Fruit fly (Drosophila melanogaster) Kc167 (cell line): ENCODE data around the gene Fdx1.

Experiments
- Myc ChIP-seq: fragments of >200 bp; optimal IDR thresholded peaks from 2 replicates; lab custom pipeline; 2017; ENCODE audit warnings: missing external identifiers
- Sin3A ChIP-seq: fragments of >200 bp; optimal IDR thresholded peaks from 2 replicates; lab custom pipeline; 2018; ENCODE audit warnings: missing external identifiers
- h ChIP-seq: fragments of >200 bp; optimal IDR thresholded peaks from 3 replicates; lab custom pipeline; 2018; ENCODE audit warnings: missing external identifiers
- insv ChIP-seq: fragments of >200 bp; optimal IDR thresholded peaks from 3 replicates; lab custom pipeline; 2018; ENCODE audit warnings: missing external identifiers
- psq ChIP-seq: fragments of >200 bp; optimal IDR thresholded peaks from 2 replicates; lab custom pipeline; 2017; ENCODE audit warnings: missing external identifiers
- ttk ChIP-seq: sonication (Bioruptor generic); optimal IDR thresholded peaks from 2 replicates; lab custom pipeline; 2017; ENCODE audit warnings: missing external identifiers

Gene Fdx1

dm6 chr3L:9400697-9401353 is 29.8 kb upstream of the Fdx1 start:
- TF ChIP-seq Myc (lab: Kevin White, UChicago) (no peak), h (lab: Kevin White, UChicago) (no peak)

dm6 chr3L:9399855-9400254 is 28.8 kb upstream of the Fdx1 start:
- TF ChIP-seq h (lab: Kevin White, UChicago) (no peak), Myc (lab: Kevin White, UChicago) (no peak), ttk (lab: Kevin White, UChicago) (no peak), Sin3A (lab: Kevin White, UChicago) (no peak), psq (lab: Kevin White, UChicago) (no peak), insv (lab: Kevin White, UChicago) (no peak)

dm6 chr3L:9399013-9399750 is 28.1 kb upstream of the Fdx1 start, which contains the start of gene CG4080:
Gene CG4080 (minus strand): TSS chr3L:9399227.
- TF ChIP-seq ttk (lab: Kevin White, UChicago) (no peak), h (lab: Kevin White, UChicago) (no peak), Sin3A (lab: Kevin White, UChicago) (no peak), Myc (lab: Kevin White, UChicago) (no peak), insv (lab: Kevin White, UChicago) (no peak), psq (lab: Kevin White, UChicago) (no peak)

dm6 chr3L:9398435-9398981 is 27.5 kb upstream of the Fdx1 start:
- TF ChIP-seq psq (lab: Kevin White, UChicago): no peak
- TF ChIP-seq insv (lab: Kevin White, UChicago): no peak
- TF ChIP-seq h (lab: Kevin White, UChicago): no peak

dm6 chr3L:9398028-9398427 is 27.0 kb upstream of the Fdx1 start:
- no peak for TF ChIP-seq Myc (lab: Kevin White, UChicago)
- no peak for TF ChIP-seq insv (lab: Kevin White, UChicago)
- no peak for TF ChIP-seq psq (lab: Kevin White, UChicago)
- no peak for TF ChIP-seq h (lab: Kevin White, UChicago)
- no peak for TF ChIP-seq ttk (lab: Kevin White, UChicago)
- TF ChIP-seq Sin3A (lab: Kevin White, UChicago): no peak

- TF ChIP-seq psq (lab: Kevin White, UChicago) (no peak), Myc (lab: Kevin White, UChicago) (no peak), insv (lab: Kevin White, UChicago) (no peak), h (lab: Kevin White, UChicago) (no peak), Sin3A (lab: Kevin White, UChicago) (no peak), ttk (lab: Kevin White, UChicago) (no peak)
Observed at dm6 chr3L:9397156-9397555, 26.1 kb upstream of the Fdx1 start.

dm6 chr3L:9396704-9397103 is 25.7 kb upstream of the Fdx1 start:
- no peak for TF ChIP-seq psq (lab: Kevin White, UChicago)
- TF ChIP-seq Myc (lab: Kevin White, UChicago): no peak
- no peak for TF ChIP-seq Sin3A (lab: Kevin White, UChicago)
- no peak for TF ChIP-seq ttk (lab: Kevin White, UChicago)
- no peak for TF ChIP-seq insv (lab: Kevin White, UChicago)
- TF ChIP-seq h (lab: Kevin White, UChicago): no peak

dm6 chr3L:9396038-9396437 is 25.0 kb upstream of the Fdx1 start:
- TF ChIP-seq h (lab: Kevin White, UChicago) (no peak), psq (lab: Kevin White, UChicago) (no peak), ttk (lab: Kevin White, UChicago) (no peak), insv (lab: Kevin White, UChicago) (no peak), Sin3A (lab: Kevin White, UChicago) (no peak), Myc (lab: Kevin White, UChicago) (no peak)

dm6 chr3L:9391340-9391980 is 20.4 kb upstream of the Fdx1 start:
- TF ChIP-seq ttk (lab: Kevin White, UChicago) (no peak), h (lab: Kevin White, UChicago) (no peak), psq (lab: Kevin White, UChicago) (no peak), insv (lab: Kevin White, UChicago) (no peak), Myc (lab: Kevin White, UChicago) (no peak), Sin3A (lab: Kevin White, UChicago) (no peak)

dm6 chr3L:9384445-9385079 is 13.5 kb upstream of the Fdx1 start:
- TF ChIP-seq Sin3A (lab: Kevin White, UChicago) (no peak), insv (lab: Kevin White, UChicago) (no peak), psq (lab: Kevin White, UChicago) (no peak), ttk (lab: Kevin White, UChicago) (no peak), Myc (lab: Kevin White, UChicago) (no peak), h (lab: Kevin White, UChicago) (no peak)
